Worm (Caenorhabditis elegans): Measurements from ENCODE around the gene F13H8.6.

The F13H8.6 gene

ce11 chrII:6331222-6331830 is 44.6 kb upstream of the F13H8.6 start, which contains the start of gene set-4 (continued):
- TF ChIP-seq snpc-1.1 (tag; optimal IDR thresholded peaks at IDR 0.05; ENCODE audit: insufficient read depth) = no peak
- TF ChIP-seq K12H6.12 (tag; optimal IDR thresholded peaks at IDR 0.05) = peak; percentile 87
- TF ChIP-seq lin-40 (tag; optimal IDR thresholded peaks at IDR 0.05) = peak; percentile 92
- TF ChIP-seq F10E7.11 (tag; optimal IDR thresholded peaks at IDR 0.05) = no peak
- no peak for TF ChIP-seq hrde-1 (tag; optimal IDR thresholded peaks at IDR 0.05; ENCODE audit: borderline replicate concordance)
- no peak for TF ChIP-seq pha-4 (tag; optimal IDR thresholded peaks at IDR 0.05)
- TF ChIP-seq zim-3 (tag; optimal IDR thresholded peaks at IDR 0.05) = peak; percentile 11
- peak; percentile 10 for TF ChIP-seq him-1 (tag; optimal IDR thresholded peaks at IDR 0.05)
- TF ChIP-seq repo-1 (tag; optimal IDR thresholded peaks at IDR 0.05) = peak; percentile 73
- peak; percentile 58 for TF ChIP-seq efl-1 (GFP tag; optimal IDR thresholded peaks at IDR 0.05)
- no peak for TF ChIP-seq ceh-58 (GFP tag; IDR thresholded peaks at IDR 0.05)
- peak; percentile 86 for TF ChIP-seq pbrm-1 (GFP tag; IDR thresholded peaks at IDR 0.05)
- peak; percentile 95 for TF ChIP-seq attf-5 (GFP tag; optimal IDR thresholded peaks at IDR 0.05)
- TF ChIP-seq lin-26 (GFP tag; IDR thresholded peaks at IDR 0.05) = no peak
- peak; percentile 92 for TF ChIP-seq mcd-1 (GFP tag; IDR thresholded peaks at IDR 0.05)
- TF ChIP-seq ceh-100 (GFP tag; IDR thresholded peaks at IDR 0.05) = peak; percentile 77
- no peak for TF ChIP-seq hsf-1 (GFP tag; IDR thresholded peaks at IDR 0.05)
- TF ChIP-seq ztf-25 (GFP tag; IDR thresholded peaks at IDR 0.05) = no peak
- TF ChIP-seq ztf-28 (GFP tag; IDR thresholded peaks at IDR 0.05) = no peak
- no peak for TF ChIP-seq unc-62 (GFP tag; optimal IDR thresholded peaks at IDR 0.05)
- peak; percentile 30; the same call in 1 of the 2 replicates for TF ChIP-seq madf-8 (GFP tag; conservative IDR thresholded peaks at IDR 0.05)
- peak; percentile 77 for TF ChIP-seq atf-7 (tag; optimal IDR thresholded peaks at IDR 0.05)
- TF ChIP-seq cebp-2 (GFP tag; IDR thresholded peaks at IDR 0.05) = no peak
- TF ChIP-seq B0336.3 (GFP tag; IDR thresholded peaks at IDR 0.05) = peak; percentile 89
- TF ChIP-seq gei-17 (GFP tag; optimal IDR thresholded peaks at IDR 0.05) = peak; percentile 50
- TF ChIP-seq nhr-80 (tag; optimal IDR thresholded peaks at IDR 0.05) = peak; percentile 97
- no peak for TF ChIP-seq bed-1 (GFP tag; IDR thresholded peaks at IDR 0.05)
- peak; percentile 76; the same call in 1 of the 2 replicates for TF ChIP-seq C06A6.2 (GFP tag; conservative IDR thresholded peaks at IDR 0.05)
- TF ChIP-seq T26A5.8 (tag; optimal IDR thresholded peaks at IDR 0.05) = no peak
- TF ChIP-seq ztf-18 (tag; optimal IDR thresholded peaks at IDR 0.05) = peak; percentile 97
- peak; percentile 85 for TF ChIP-seq F23B12.7 (tag; optimal IDR thresholded peaks at IDR 0.05; ENCODE audit: insufficient read depth)
- no peak for TF ChIP-seq nfya-1 (tag; optimal IDR thresholded peaks at IDR 0.05; ENCODE audit: borderline replicate concordance, insufficient read depth)
- 0 out of 2 replicates have a peak, but pooled peaks have one; percentile 26 for TF ChIP-seq aptf-3 (GFP tag; IDR thresholded peaks at IDR 0.05)
- TF ChIP-seq egl-44 (GFP tag; IDR thresholded peaks at IDR 0.05) = no peak
- no peak for TF ChIP-seq mel-28 (tag; optimal IDR thresholded peaks at IDR 0.05; ENCODE audit: borderline replicate concordance)
- TF ChIP-seq F57C9.4 (tag; optimal IDR thresholded peaks at IDR 0.05) = no peak
- peak; percentile 68 for TF ChIP-seq madf-10 (tag; optimal IDR thresholded peaks at IDR 0.05)
- TF ChIP-seq nfyb-1 (GFP tag; IDR thresholded peaks at IDR 0.05) = peak; percentile 91
- TF ChIP-seq F33H1.4 (GFP tag; IDR thresholded peaks at IDR 0.05) = peak; percentile 78
- TF ChIP-seq somi-1 (GFP tag; optimal IDR thresholded peaks at IDR 0.05) = peak; percentile 56
- peak; percentile 53 to 72 for TF ChIP-seq let-607 (tag; optimal IDR thresholded peaks at IDR 0.05)
- TF ChIP-seq lsy-27 (tag; optimal IDR thresholded peaks at IDR 0.05; ENCODE audit: borderline replicate concordance, insufficient read depth) = no peak
- peak; percentile 62 for TF ChIP-seq xnd-1 (tag; optimal IDR thresholded peaks at IDR 0.05)
- no peak for TF ChIP-seq dpff-1 (tag; optimal IDR thresholded peaks at IDR 0.05)
- TF ChIP-seq dpl-1 (GFP tag; optimal IDR thresholded peaks at IDR 0.05) = peak; percentile 55
- no peak for TF ChIP-seq F57A8.1 (GFP tag; optimal IDR thresholded peaks at IDR 0.05)
- no peak for TF ChIP-seq snpc-3.4 (tag; optimal IDR thresholded peaks at IDR 0.05)
